Worm (Caenorhabditis elegans) whole organism, L1 larva: ENCODE data around the gene Y60C6A.3.
A peak's percentile ranks its signal among the peaks of the same experiment; 100 is the strongest.

Experiments
- C16A3.4 ChIP-seq: fragments of 150-350 bp; optimal IDR thresholded peaks from 2 replicates; lab custom pipeline; 2014; ENCODE audit warnings: missing biosample characterization, missing genetic modification characterization
- F16B12.6 ChIP-seq: fragments of 150-350 bp; optimal IDR thresholded peaks from 2 replicates; lab custom pipeline; 2014; ENCODE audit warnings: missing biosample characterization, missing genetic modification characterization
- Y116A8C.19 ChIP-seq: sonication (generic microtip); optimal IDR thresholded peaks from 2 replicates; lab custom pipeline; 2016; ENCODE audit warnings: missing compliant biosample characterization, missing genetic modification characterization, borderline replicate concordance
- alr-1 ChIP-seq: fragments of 200-800 bp; sonication (Bioruptor generic); optimal IDR thresholded peaks from 2 replicates; lab custom pipeline; 2018; ENCODE audit warnings: borderline replicate concordance, mild to moderate bottlenecking, missing genetic modification characterization, missing compliant biosample characterization
- aly-2 ChIP-seq: fragments of 150-350 bp; optimal IDR thresholded peaks from 2 replicates; lab custom pipeline; 2014; ENCODE audit warnings: missing biosample characterization, missing genetic modification characterization
- blmp-1 ChIP-seq: fragments of 150-350 bp; optimal IDR thresholded peaks from 2 replicates; lab custom pipeline; 2014; ENCODE audit warnings: missing biosample characterization, missing genetic modification characterization
- ceh-63 ChIP-seq: fragments of 200-800 bp; sonication (Bioruptor generic); optimal IDR thresholded peaks from 2 replicates; lab custom pipeline; 2018; ENCODE audit warnings: mild to moderate bottlenecking, missing genetic modification characterization, missing compliant biosample characterization
- ceh-8 ChIP-seq: fragments of 200-800 bp; sonication (Bioruptor generic); optimal IDR thresholded peaks from 2 replicates; lab custom pipeline; 2018; ENCODE audit warnings: mild to moderate bottlenecking, missing genetic modification characterization, moderate library complexity, missing compliant biosample characterization
- ceh-82 ChIP-seq, 3 experiments: fragments of 150-350 bp in 1 of 3; sonication (generic microtip) in 2 of 3; optimal IDR thresholded peaks; 2 replicates each; lab custom pipeline; 2014 to 2017; ENCODE audit warnings: missing biosample characterization in 3 of 3, missing genetic modification characterization in 3 of 3
- ceh-88 ChIP-seq: fragments of 200-800 bp; sonication (Bioruptor generic); IDR thresholded peaks from 2 replicates; pipeline ENCODE4 v1.3.6; 2022; ENCODE audit warnings: missing genetic modification characterization, missing compliant biosample characterization
- dsc-1 ChIP-seq: sonication (generic microtip); optimal IDR thresholded peaks from 2 replicates; lab custom pipeline; 2016; ENCODE audit warnings: mild to moderate bottlenecking, missing genetic modification characterization, missing compliant biosample characterization
- efl-1 ChIP-seq, 4 experiments: fragments of 150-350 bp; optimal IDR thresholded peaks in 3 of 4; peaks in 1 of 4; 1 replicate in 1 of 4; 2 replicates in 3 of 4; lab custom pipeline; 2014; ENCODE audit warnings: missing biosample characterization in 2 of 4, missing genetic modification characterization in 2 of 4, missing genetic modification reagents in 2 of 4
- efl-3 ChIP-seq: fragments of 200-800 bp; sonication (Bioruptor generic); optimal IDR thresholded peaks from 2 replicates; lab custom pipeline; 2018; ENCODE audit warnings: mild to moderate bottlenecking, missing genetic modification characterization, missing compliant biosample characterization
- egl-27 ChIP-seq, 2 experiments: fragments of 150-350 bp in 1 of 2; sonication (generic microtip); optimal IDR thresholded peaks; 3 replicates each; lab custom pipeline; 2017 to 2018; ENCODE audit warnings: missing biosample characterization in 2 of 2, missing genetic modification characterization in 2 of 2, missing genetic modification reagents in 2 of 2
- elt-2 ChIP-seq: sonication (generic microtip); optimal IDR thresholded peaks from 2 replicates; lab custom pipeline; 2016; ENCODE audit warnings: missing genetic modification characterization, mild to moderate bottlenecking, inconsistent platforms, missing compliant biosample characterization, missing genetic modification reagents
- elt-3 ChIP-seq, 6 experiments: fragments of 150-350 bp in 1 of 6; sonication (generic microtip); optimal IDR thresholded peaks; 2 replicates each; lab custom pipeline; 2017 to 2018; ENCODE audit warnings: missing biosample characterization in 6 of 6, missing genetic modification characterization in 6 of 6, inconsistent platforms in 1 of 6
- fkh-10 ChIP-seq: sonication (generic microtip); optimal IDR thresholded peaks from 2 replicates; lab custom pipeline; 2017; ENCODE audit warnings: missing biosample characterization, missing genetic modification reagents, missing genetic modification characterization
- fkh-8 ChIP-seq: sonication (generic microtip); optimal IDR thresholded peaks from 2 replicates; lab custom pipeline; 2016; ENCODE audit warnings: mild to moderate bottlenecking, missing genetic modification characterization, missing compliant biosample characterization
- grh-1 ChIP-seq: fragments of 200-800 bp; sonication (Bioruptor generic); IDR thresholded peaks from 2 replicates; pipeline ENCODE4 v1.3.6; 2022; ENCODE audit warnings: missing genetic modification reagents, missing genetic modification characterization, missing compliant biosample characterization
- hlh-4 ChIP-seq: sonication (generic microtip); optimal IDR thresholded peaks from 2 replicates; lab custom pipeline; 2016; ENCODE audit warnings: mild to moderate bottlenecking, missing genetic modification characterization, missing compliant biosample characterization
- hpl-2 ChIP-seq: fragments of 150-350 bp; optimal IDR thresholded peaks from 2 replicates; lab custom pipeline; 2014; ENCODE audit warnings: missing biosample characterization, missing genetic modification reagents, missing genetic modification characterization
- jun-1 ChIP-seq: fragments of 150-350 bp; optimal IDR thresholded peaks from 2 replicates; lab custom pipeline; 2014; ENCODE audit warnings: missing biosample characterization, missing genetic modification reagents, missing genetic modification characterization
- lin-13 ChIP-seq: fragments of 150-350 bp; optimal IDR thresholded peaks from 2 replicates; lab custom pipeline; 2014; ENCODE audit warnings: missing biosample characterization, missing genetic modification reagents, missing genetic modification characterization
- lin-15B ChIP-seq: fragments of 150-350 bp; sonication (generic microtip); optimal IDR thresholded peaks from 3 replicates; lab custom pipeline; 2014; ENCODE audit warnings: missing biosample characterization, missing genetic modification characterization
- lin-35 ChIP-seq, 2 experiments: fragments of 150-350 bp; optimal IDR thresholded peaks; 2 replicates each; lab custom pipeline; 2014; ENCODE audit warnings: missing biosample characterization in 2 of 2, missing genetic modification characterization in 2 of 2, missing genetic modification reagents in 2 of 2
- lsy-2 ChIP-seq, 2 experiments: fragments of 150-350 bp; optimal IDR thresholded peaks; 2 replicates each; lab custom pipeline; 2014; ENCODE audit warnings: missing biosample characterization in 2 of 2, missing genetic modification characterization in 2 of 2
- mab-9 ChIP-seq: fragments of 200-800 bp; sonication (Bioruptor generic); IDR thresholded peaks from 2 replicates; pipeline ENCODE4 v1.3.6; 2022; ENCODE audit warnings: missing genetic modification reagents, missing genetic modification characterization, missing compliant biosample characterization
- mep-1 ChIP-seq: fragments of 150-350 bp; optimal IDR thresholded peaks from 2 replicates; lab custom pipeline; 2014; ENCODE audit warnings: missing biosample characterization, missing genetic modification characterization
- nhr-11 ChIP-seq: fragments of 150-350 bp; optimal IDR thresholded peaks from 2 replicates; lab custom pipeline; 2014; ENCODE audit warnings: missing biosample characterization, missing genetic modification characterization
- nhr-20 ChIP-seq: sonication (generic microtip); optimal IDR thresholded peaks from 2 replicates; lab custom pipeline; 2016; ENCODE audit warnings: mild to moderate bottlenecking, missing genetic modification characterization, missing compliant biosample characterization
- nhr-47 ChIP-seq: sonication (generic microtip); optimal IDR thresholded peaks from 2 replicates; lab custom pipeline; 2016; ENCODE audit warnings: mild to moderate bottlenecking, missing genetic modification characterization, moderate library complexity, missing compliant biosample characterization
- nhr-71 ChIP-seq: sonication (generic microtip); optimal IDR thresholded peaks from 2 replicates; lab custom pipeline; 2016; ENCODE audit warnings: mild to moderate bottlenecking, missing genetic modification characterization, moderate library complexity, missing compliant biosample characterization
- nhr-76 ChIP-seq: sonication (generic microtip); optimal IDR thresholded peaks from 2 replicates; lab custom pipeline; 2017; ENCODE audit warnings: missing biosample characterization, missing genetic modification characterization
- nhr-90 ChIP-seq: sonication (generic microtip); optimal IDR thresholded peaks from 2 replicates; lab custom pipeline; 2016; ENCODE audit warnings: mild to moderate bottlenecking, missing genetic modification characterization, missing compliant biosample characterization; ENCODE audit not compliant: poor library complexity
- pag-3 ChIP-seq: sonication (generic microtip); optimal IDR thresholded peaks from 2 replicates; lab custom pipeline; 2017; ENCODE audit warnings: missing genetic modification characterization, mild to moderate bottlenecking, missing compliant biosample characterization, antibody characterized with exemption, borderline replicate concordance; ENCODE audit not compliant: insufficient read depth
- pax-3 ChIP-seq: fragments of 200-800 bp; sonication (Bioruptor generic); optimal IDR thresholded peaks from 2 replicates; lab custom pipeline; 2018; ENCODE audit warnings: mild to moderate bottlenecking, missing genetic modification characterization, moderate library complexity, missing compliant biosample characterization
- rnt-1 ChIP-seq: sonication (generic microtip); optimal IDR thresholded peaks from 2 replicates; lab custom pipeline; 2016; ENCODE audit warnings: mild to moderate bottlenecking, missing genetic modification characterization, moderate library complexity, missing compliant biosample characterization
- skn-1 ChIP-seq: fragments of 150-350 bp; optimal IDR thresholded peaks from 2 replicates; lab custom pipeline; 2014; ENCODE audit warnings: missing biosample characterization, missing genetic modification characterization
- sptf-1 ChIP-seq: fragments of 150-350 bp; optimal IDR thresholded peaks from 2 replicates; lab custom pipeline; 2014; ENCODE audit warnings: missing biosample characterization, missing genetic modification characterization
- sup-37 ChIP-seq: fragments of 200-800 bp; sonication (Bioruptor generic); optimal IDR thresholded peaks from 2 replicates; lab custom pipeline; 2018; ENCODE audit warnings: mild to moderate bottlenecking, missing genetic modification characterization, missing compliant biosample characterization
- tbx-2 ChIP-seq: sonication (generic microtip); optimal IDR thresholded peaks from 2 replicates; lab custom pipeline; 2016; ENCODE audit warnings: missing genetic modification characterization, missing compliant biosample characterization
- tlp-1 ChIP-seq: fragments of 150-350 bp; optimal IDR thresholded peaks from 2 replicates; lab custom pipeline; 2014; ENCODE audit warnings: missing biosample characterization, missing genetic modification characterization
- unc-86 ChIP-seq: sonication (generic microtip); optimal IDR thresholded peaks from 2 replicates; lab custom pipeline; 2016; ENCODE audit warnings: missing genetic modification characterization, missing compliant biosample characterization
- unc-98 ChIP-seq: fragments of 200-800 bp; sonication (Bioruptor generic); IDR thresholded peaks from 2 replicates; pipeline ENCODE4 v1.3.6; 2022; ENCODE audit warnings: missing genetic modification characterization, missing compliant biosample characterization
- xbp-1 ChIP-seq: sonication (generic microtip); optimal IDR thresholded peaks from 2 replicates; lab custom pipeline; 2016; ENCODE audit warnings: missing genetic modification characterization, missing compliant biosample characterization
- zip-4 ChIP-seq: fragments of 200-800 bp; sonication (Bioruptor generic); optimal IDR thresholded peaks from 2 replicates; lab custom pipeline; 2018; ENCODE audit warnings: mild to moderate bottlenecking, missing genetic modification characterization, moderate library complexity, missing compliant biosample characterization
- ztf-4 ChIP-seq: fragments of 150-350 bp; optimal IDR thresholded peaks from 2 replicates; lab custom pipeline; 2014; ENCODE audit warnings: missing biosample characterization, missing genetic modification characterization

Y60C6A.3 gene

ce11 chrV:4823683-4824391 lies 38.2 kb downstream of the Y60C6A.3 start (continued):
- TF ChIP-seq pax-3 (tag; lab: Kevin White, UChicago): peak; percentile 58
- no peak for TF ChIP-seq egl-27 (tag; optimal IDR thresholded peaks at IDR 0.05; lab: Kevin White, UChicago)
- TF ChIP-seq rnt-1 (tag; lab: Kevin White, UChicago): no peak
- TF ChIP-seq mab-9 (GFP tag; lab: Robert Waterston, UW): no peak
- TF ChIP-seq lin-15B (tag; lab: Kevin White, UChicago): no peak
- TF ChIP-seq dsc-1 (tag; lab: Kevin White, UChicago): no peak
- TF ChIP-seq unc-98 (GFP tag; lab: Robert Waterston, UW): no peak
- TF ChIP-seq hpl-2 (GFP tag; lab: Kevin White, UChicago): peak; percentile 3
- TF ChIP-seq fkh-10 (GFP tag; lab: Kevin White, UChicago): no peak
- TF ChIP-seq zip-4 (GFP tag; lab: Kevin White, UChicago): peak; percentile 26
- TF ChIP-seq alr-1 (tag; lab: Kevin White, UChicago): no peak
- peak; percentile 2 for TF ChIP-seq ceh-63
- TF ChIP-seq ceh-82 (tag; optimal IDR thresholded peaks at IDR 0.05; lab: Kevin White, UChicago): no peak
- TF ChIP-seq xbp-1 (tag; lab: Kevin White, UChicago): no peak
- no peak for TF ChIP-seq ceh-88
- no peak for TF ChIP-seq jun-1
- no peak for TF ChIP-seq blmp-1
- no peak for TF ChIP-seq hlh-4 (tag; lab: Kevin White, UChicago)
- TF ChIP-seq nhr-11 (tag; lab: Kevin White, UChicago): no peak
- peak; percentile 30 for TF ChIP-seq elt-2 (tag; lab: Kevin White, UChicago)
- TF ChIP-seq tbx-2 (tag; lab: Kevin White, UChicago): no peak
- no peak for TF ChIP-seq efl-3 (GFP tag; lab: Kevin White, UChicago)
- TF ChIP-seq lin-13: peak; percentile 13
- TF ChIP-seq ceh-8: no peak
- TF ChIP-seq sptf-1 (tag; lab: Kevin White, UChicago): no peak
- no peak for TF ChIP-seq F16B12.6 (tag; lab: Kevin White, UChicago)
- no peak for TF ChIP-seq Y116A8C.19 (tag; lab: Kevin White, UChicago)
- no peak for TF ChIP-seq pag-3
- peak; percentile 74 for TF ChIP-seq ztf-4 (tag; lab: Kevin White, UChicago)
- TF ChIP-seq nhr-47 (tag; lab: Kevin White, UChicago): peak; percentile 19
- TF ChIP-seq nhr-71 (tag; lab: Kevin White, UChicago): peak; percentile 57
- TF ChIP-seq nhr-76 (tag; lab: Kevin White, UChicago): no peak
- TF ChIP-seq mep-1 (tag; lab: Kevin White, UChicago): peak; percentile 21
- 0 out of 2 replicates have a peak, but pooled peaks have one; percentile 6 for TF ChIP-seq grh-1 (GFP tag; lab: Robert Waterston, UW)
- no peak for TF ChIP-seq sup-37 (GFP tag; lab: Kevin White, UChicago)
- TF ChIP-seq elt-3 (tag; optimal IDR thresholded peaks at IDR 0.05; lab: Kevin White, UChicago): peak in 1 of 6 experiments; percentile 40
- TF ChIP-seq fkh-8 (tag; lab: Kevin White, UChicago): no peak
- TF ChIP-seq nhr-20 (tag; lab: Kevin White, UChicago): peak; percentile 25
- TF ChIP-seq nhr-90 (tag; lab: Kevin White, UChicago): peak; percentile 72
- peak in 1 of 2 experiments; percentile 10 for TF ChIP-seq lin-35 (GFP tag; optimal IDR thresholded peaks at IDR 0.05; lab: Kevin White, UChicago)
- TF ChIP-seq efl-1 (optimal IDR thresholded peaks at IDR 0.05; lab: Kevin White, UChicago): no peak
- peak in 1 of 2 experiments; percentile 87 for TF ChIP-seq efl-1 (GFP tag; optimal IDR thresholded peaks at IDR 0.05 in 1 of 2; lab: Kevin White, UChicago)
- peak; percentile 82 for TF ChIP-seq aly-2 (tag; lab: Kevin White, UChicago)
- no peak for TF ChIP-seq tlp-1
- no peak for TF ChIP-seq C16A3.4
- TF ChIP-seq lsy-2 (tag; optimal IDR thresholded peaks at IDR 0.05; lab: Kevin White, UChicago): peak; percentile 25
- TF ChIP-seq skn-1 (tag; lab: Kevin White, UChicago): peak; percentile 19
- no peak for TF ChIP-seq unc-86
